Worm (Caenorhabditis elegans): ENCODE data around the gene col-120.

ce11 chrIV:9300127-9300526 is 38.5 kb upstream of the col-120 start, which contains the start of gene F49C12.3:
- TF ChIP-seq fos-1 (tag; optimal IDR thresholded peaks at IDR 0.05), result no peak
- TF ChIP-seq tag-97 (GFP tag; IDR thresholded peaks at IDR 0.05), result no peak
- TF ChIP-seq egl-43 (GFP tag; IDR thresholded peaks at IDR 0.05), result no peak
- no peak for TF ChIP-seq snpc-4 (tag; optimal IDR thresholded peaks at IDR 0.05)
